Fruit fly (Drosophila melanogaster) whole organism, prepupa: ENCODE data around the gene Nlg2.

Experiments used
- Blimp-1 ChIP-seq: fragments of 200-800 bp; sonication (Bioruptor generic); optimal IDR thresholded peaks from 3 replicates; lab custom pipeline; 2017; ENCODE audit warnings: missing biosample characterization, missing genetic modification characterization, mild to moderate bottlenecking, moderate library complexity, missing genetic modification reagents
- CG11902 ChIP-seq: fragments of 200-800 bp; sonication (Bioruptor generic); optimal IDR thresholded peaks from 3 replicates; lab custom pipeline; 2016; ENCODE audit warnings: missing biosample characterization, missing genetic modification characterization
- CG32006 ChIP-seq: fragments of 200-800 bp; sonication (Bioruptor generic); optimal IDR thresholded peaks from 3 replicates; lab custom pipeline; 2017; ENCODE audit warnings: missing biosample characterization, mild to moderate bottlenecking, missing genetic modification characterization
- CG34406 ChIP-seq: fragments of 200-800 bp; sonication (Bioruptor generic); optimal IDR thresholded peaks from 3 replicates; lab custom pipeline; 2016; ENCODE audit warnings: missing biosample characterization, missing genetic modification characterization
- CG3919 ChIP-seq: fragments of 200-800 bp; sonication (Bioruptor generic); optimal IDR thresholded peaks from 3 replicates; lab custom pipeline; 2016; ENCODE audit warnings: missing biosample characterization, missing genetic modification characterization
- CG6276 ChIP-seq: fragments of 200-800 bp; sonication (Bioruptor generic); optimal IDR thresholded peaks from 2 replicates; lab custom pipeline; 2017; ENCODE audit warnings: missing biosample characterization, mild to moderate bottlenecking, missing genetic modification characterization
- CG6792 ChIP-seq: fragments of 200-800 bp; sonication (Bioruptor generic); optimal IDR thresholded peaks from 3 replicates; lab custom pipeline; 2016; ENCODE audit warnings: missing biosample characterization, missing genetic modification characterization
- CG6808 ChIP-seq: fragments of 200-800 bp; sonication (Bioruptor generic); optimal IDR thresholded peaks from 3 replicates; lab custom pipeline; 2017; ENCODE audit warnings: missing biosample characterization, missing genetic modification characterization, mild to moderate bottlenecking, moderate library complexity, missing genetic modification reagents
- CG6854 ChIP-seq: fragments of 200-800 bp; sonication (Bioruptor generic); optimal IDR thresholded peaks from 2 replicates; lab custom pipeline; 2017; ENCODE audit warnings: missing biosample characterization, mild to moderate bottlenecking, missing genetic modification characterization
- CG7368 ChIP-seq: fragments of 200-800 bp; sonication (Bioruptor generic); optimal IDR thresholded peaks from 3 replicates; lab custom pipeline; 2016; ENCODE audit warnings: missing biosample characterization, missing genetic modification characterization
- CG8119 ChIP-seq: fragments of 200-800 bp; sonication (Bioruptor generic); IDR thresholded peaks from 3 replicates; pipeline ENCODE4 v1.3.6; 2022; ENCODE audit warnings: missing biosample characterization, missing genetic modification characterization
- CG8319 ChIP-seq: fragments of 200-800 bp; sonication (Bioruptor generic); optimal IDR thresholded peaks from 3 replicates; lab custom pipeline; 2016; ENCODE audit warnings: missing biosample characterization, missing genetic modification characterization
- CG8632 ChIP-seq: fragments of 200-800 bp; sonication (Bioruptor generic); optimal IDR thresholded peaks from 3 replicates; lab custom pipeline; 2016; ENCODE audit warnings: missing biosample characterization, missing genetic modification characterization
- CG9139 ChIP-seq: fragments of 200-800 bp; sonication (Bioruptor generic); optimal IDR thresholded peaks from 3 replicates; lab custom pipeline; 2017; ENCODE audit warnings: missing biosample characterization, mild to moderate bottlenecking, missing genetic modification characterization
- Eip75B ChIP-seq: fragments of 200-800 bp; sonication (Bioruptor generic); optimal IDR thresholded peaks from 3 replicates; lab custom pipeline; 2016; ENCODE audit warnings: missing biosample characterization, missing genetic modification characterization
- Eip78C ChIP-seq: fragments of 200-800 bp; sonication (Bioruptor generic); peaks from one replicate; lab custom pipeline; 2016; ENCODE audit warnings: missing biosample characterization, missing genetic modification characterization
- Hr38 ChIP-seq: sonication (Bioruptor generic); optimal IDR thresholded peaks from 2 replicates; lab custom pipeline; 2016; ENCODE audit warnings: missing biosample characterization, missing genetic modification characterization
- Hr39 ChIP-seq: fragments of 200-800 bp; sonication (Bioruptor generic); optimal IDR thresholded peaks from 2 replicates; lab custom pipeline; 2016; ENCODE audit warnings: missing biosample characterization, missing genetic modification characterization
- OdsH ChIP-seq: fragments of 200-800 bp; sonication (Bioruptor generic); optimal IDR thresholded peaks from 3 replicates; lab custom pipeline; 2016; ENCODE audit warnings: missing biosample characterization, missing genetic modification characterization
- Smox ChIP-seq: fragments of 200-800 bp; sonication (Bioruptor generic); optimal IDR thresholded peaks from 3 replicates; lab custom pipeline; 2016; ENCODE audit warnings: missing biosample characterization, missing genetic modification characterization
- Sox14 ChIP-seq: fragments of 200-800 bp; sonication (Bioruptor generic); optimal IDR thresholded peaks from 3 replicates; lab custom pipeline; 2016; ENCODE audit warnings: missing biosample characterization, missing genetic modification characterization
- acj6 ChIP-seq: fragments of 200-800 bp; sonication (Bioruptor generic); optimal IDR thresholded peaks from 3 replicates; lab custom pipeline; 2016; ENCODE audit warnings: missing biosample characterization, missing genetic modification characterization
- cyc ChIP-seq: fragments of 200-800 bp; sonication (Bioruptor generic); optimal IDR thresholded peaks from 3 replicates; lab custom pipeline; 2016; ENCODE audit warnings: missing biosample characterization, missing genetic modification characterization
- dsx ChIP-seq: fragments of 200-800 bp; optimal IDR thresholded peaks from 3 replicates; lab custom pipeline; 2019; ENCODE audit warnings: missing biosample characterization, mild to moderate bottlenecking, missing genetic modification characterization, moderate library complexity; ENCODE audit not compliant: poor library complexity, severe bottlenecking
- eg ChIP-seq: fragments of 200-800 bp; sonication (Bioruptor generic); IDR thresholded peaks from 3 replicates; pipeline ENCODE4 v1.3.6; 2022; ENCODE audit warnings: missing biosample characterization, missing genetic modification characterization
- esn ChIP-seq: fragments of 200-800 bp; sonication (Bioruptor generic); optimal IDR thresholded peaks from 2 replicates; lab custom pipeline; 2016; ENCODE audit warnings: missing biosample characterization, mild to moderate bottlenecking, missing genetic modification characterization, moderate library complexity
- fd59A ChIP-seq: fragments of 200-800 bp; sonication (Bioruptor generic); optimal IDR thresholded peaks from 2 replicates; lab custom pipeline; 2017; ENCODE audit warnings: missing biosample characterization, mild to moderate bottlenecking, missing genetic modification characterization, missing genetic modification reagents
- fkh ChIP-seq: fragments of 200-800 bp; sonication (Bioruptor generic); optimal IDR thresholded peaks from 3 replicates; lab custom pipeline; 2017; ENCODE audit warnings: missing biosample characterization, mild to moderate bottlenecking, missing genetic modification characterization, moderate library complexity
- pdm3 ChIP-seq: fragments of 200-800 bp; sonication (Bioruptor generic); optimal IDR thresholded peaks from 3 replicates; lab custom pipeline; 2016; ENCODE audit warnings: missing biosample characterization, missing genetic modification characterization
- spab ChIP-seq: fragments of 200-800 bp; sonication (Bioruptor generic); optimal IDR thresholded peaks from 2 replicates; lab custom pipeline; 2017; ENCODE audit warnings: missing biosample characterization, mild to moderate bottlenecking, missing genetic modification characterization, missing genetic modification reagents
- ss ChIP-seq, 2 experiments: fragments of 200-800 bp; sonication (Bioruptor generic); optimal IDR thresholded peaks; 2 replicates in 1 of 2; 3 replicates in 1 of 2; lab custom pipeline; 2017 to 2018; ENCODE audit warnings: mild to moderate bottlenecking in 2 of 2, missing biosample characterization in 2 of 2, missing genetic modification characterization in 2 of 2, moderate library complexity in 1 of 2

Gene Nlg2

dm6 chr2L:6827558-6828122, 47.1 kb upstream of the Nlg2 start:
- TF ChIP-seq Smox (GFP tag; lab: Kevin White, UChicago): no peak
- no peak for TF ChIP-seq CG3919 (GFP tag; lab: Kevin White, UChicago)
- no peak for TF ChIP-seq Sox14 (GFP tag; lab: Kevin White, UChicago)
- TF ChIP-seq esn (GFP tag; lab: Kevin White, UChicago): no peak
- TF ChIP-seq CG6808 (GFP tag; lab: Kevin White, UChicago): no peak
- TF ChIP-seq CG11902 (GFP tag; lab: Kevin White, UChicago): no peak
- TF ChIP-seq fkh (GFP tag; lab: Kevin White, UChicago): no peak
- no peak for TF ChIP-seq eg (GFP tag; lab: Robert Waterston, UW)
- no peak for TF ChIP-seq CG6854
- no peak for TF ChIP-seq Eip78C (GFP tag; lab: Kevin White, UChicago)
- no peak for TF ChIP-seq pdm3
- no peak for TF ChIP-seq CG8119
- no peak for TF ChIP-seq ss (GFP tag; optimal IDR thresholded peaks at IDR 0.05; lab: Kevin White, UChicago)
- TF ChIP-seq, all 60 proteins: peak for 0

dm6 chr2L:6830264-6830729, 44.4 kb upstream of the Nlg2 start:
- peak; percentile 5 for TF ChIP-seq CG32006 (GFP tag; lab: Kevin White, UChicago)
- TF ChIP-seq Eip78C (GFP tag; lab: Kevin White, UChicago): peak; percentile 59
- TF ChIP-seq Eip75B (GFP tag; lab: Kevin White, UChicago): no peak
- TF ChIP-seq dsx (GFP tag; lab: Kevin White, UChicago): no peak
- TF ChIP-seq spab (GFP tag; lab: Kevin White, UChicago): peak; percentile 4
- TF ChIP-seq Hr38: no peak
- peak; percentile 0 for TF ChIP-seq acj6 (GFP tag; lab: Kevin White, UChicago)
- peak; percentile 17 for TF ChIP-seq esn (GFP tag; lab: Kevin White, UChicago)
- TF ChIP-seq Blimp-1: no peak
- peak; percentile 10 for TF ChIP-seq CG6808 (GFP tag; lab: Kevin White, UChicago)
- TF ChIP-seq CG7368 (GFP tag; lab: Kevin White, UChicago): no peak
- TF ChIP-seq CG8632 (GFP tag; lab: Kevin White, UChicago): no peak
- no peak for TF ChIP-seq fd59A (GFP tag; lab: Kevin White, UChicago)
- peak; percentile 14 for TF ChIP-seq CG3919 (GFP tag; lab: Kevin White, UChicago)
- no peak for TF ChIP-seq fkh (GFP tag; lab: Kevin White, UChicago)
- TF ChIP-seq CG6792 (GFP tag; lab: Kevin White, UChicago): no peak
- TF ChIP-seq CG9139 (GFP tag; lab: Kevin White, UChicago): no peak
- TF ChIP-seq CG34406 (GFP tag; lab: Kevin White, UChicago): peak; percentile 9

dm6 chr2L:6833661-6834073, 41.0 kb upstream of the Nlg2 start:
- peak; percentile 36 for TF ChIP-seq fkh (GFP tag; lab: Kevin White, UChicago)
- no peak for TF ChIP-seq CG6276

dm6 chr2L:6836114-6836513, 38.6 kb upstream of the Nlg2 start:
- TF ChIP-seq Sox14 (GFP tag; lab: Kevin White, UChicago) (no peak), Hr39 (no peak), cyc (GFP tag; lab: Kevin White, UChicago) (no peak), OdsH (no peak), CG3919 (GFP tag; lab: Kevin White, UChicago) (no peak)

dm6 chr2L:6837829-6838228, 36.9 kb upstream of the Nlg2 start:
- TF ChIP-seq CG8319: no peak
